Worm (Caenorhabditis elegans) whole organism, L4 larva: ENCODE results near the gene srh-213.
"Not testable (repeated sequence)": the region's sequence is repeated elsewhere in the genome, so short reads cannot be mapped to it uniquely, and the experiment has no call there.

Source experiments
- ZK337.2 ChIP-seq: fragments of 200-800 bp; sonication (Bioruptor generic); IDR thresholded peaks from 2 replicates; pipeline ENCODE4 v1.3.6; 2022; ENCODE audit warnings: missing genetic modification reagents, missing genetic modification characterization, missing compliant biosample characterization
- ceh-82 ChIP-seq: sonication (generic microtip); optimal IDR thresholded peaks from 2 replicates; lab custom pipeline; 2017; ENCODE audit warnings: missing biosample characterization, missing genetic modification characterization
- lin-39 ChIP-seq: fragments of 150-350 bp; optimal IDR thresholded peaks from 2 replicates; lab custom pipeline; 2014; ENCODE audit warnings: missing biosample characterization, missing genetic modification reagents, missing genetic modification characterization
- unc-62 ChIP-seq, 3 experiments: fragments of 150-350 bp in 1 of 3; sonication (generic microtip); optimal IDR thresholded peaks in 2 of 3; peaks in 1 of 3; 1 replicate in 1 of 3; 2 replicates in 2 of 3; lab custom pipeline; 2014 to 2017; ENCODE audit warnings: missing biosample characterization in 3 of 3, missing genetic modification characterization in 3 of 3, missing genetic modification reagents in 3 of 3, missing genotype in 1 of 3
- zfp-2 ChIP-seq: sonication (generic microtip); optimal IDR thresholded peaks from 2 replicates; lab custom pipeline; 2016; ENCODE audit warnings: mild to moderate bottlenecking, missing genetic modification characterization, missing compliant biosample characterization

- TF ChIP-seq zfp-2 (tag; lab: Kevin White, UChicago); ZK337.2 (GFP tag; lab: Robert Waterston, UW); ceh-82 (tag; lab: Kevin White, UChicago); lin-39 (tag; lab: Kevin White, UChicago); unc-62 (GFP tag; optimal IDR thresholded peaks at IDR 0.05 in 1 of 2; lab: Kevin White, UChicago); unc-62 (tag; optimal IDR thresholded peaks at IDR 0.05; lab: Kevin White, UChicago): not testable (repeated sequence)
Observed at ce11 chrV:3558744-3559143, 36.1 kb downstream of the srh-213 start, which contains the start of gene T24A6.1.
